Fruit fly (Drosophila melanogaster) whole organism: ENCODE data around the gene CG42822.

ENCODE experiments used
- CG8478 ChIP-seq: fragments of >200 bp; optimal IDR thresholded peaks from 2 replicates; lab custom pipeline; 2018; ENCODE audit warnings: inconsistent platforms
- Dll ChIP-seq: fragments of >200 bp; optimal IDR thresholded peaks from 2 replicates; lab custom pipeline; 2017
- EcR ChIP-seq, 2 experiments: fragments of >200 bp; optimal IDR thresholded peaks; 2 replicates each; lab custom pipeline; 2017; ENCODE audit warnings: missing biosample characterization in 2 of 2, missing genetic modification characterization in 2 of 2, missing genetic modification reagents in 2 of 2
- pan ChIP-seq: fragments of >200 bp; optimal IDR thresholded peaks from 2 replicates; lab custom pipeline; 2017
- psq ChIP-seq: fragments of >200 bp; optimal IDR thresholded peaks from 2 replicates; lab custom pipeline; 2017

DNA sequence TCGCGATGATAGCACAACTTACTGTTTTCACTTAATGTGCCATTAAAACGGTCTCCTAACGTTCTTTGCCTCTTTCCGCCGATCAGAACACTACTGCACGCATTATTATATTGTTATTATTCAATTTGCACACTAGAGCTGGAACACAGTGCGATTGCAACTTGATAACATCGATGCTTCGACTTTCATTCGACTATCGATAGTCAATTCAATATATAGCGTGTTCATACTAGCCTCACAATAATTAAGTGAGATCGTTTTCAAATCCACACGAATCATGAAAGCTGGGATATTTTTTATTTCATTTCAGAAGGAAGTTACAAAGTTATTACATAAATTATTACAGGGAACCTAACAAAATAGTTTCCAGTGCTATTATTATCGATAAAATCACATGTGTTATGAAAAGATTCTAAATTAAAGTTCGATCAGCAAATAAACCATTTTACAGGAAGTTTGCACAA lies 12.4 kb upstream of the CG42822 start:
- TF ChIP-seq pan (lab: Kevin White, UChicago) (no peak), psq (lab: Kevin White, UChicago) (no peak), CG8478 (no peak), EcR (GFP tag; optimal IDR thresholded peaks at IDR 0.05; lab: Kevin White, UChicago) (no peak), Dll (no peak)
